Fruit fly (Drosophila melanogaster): ENCODE data around the gene simj.

DNA sequence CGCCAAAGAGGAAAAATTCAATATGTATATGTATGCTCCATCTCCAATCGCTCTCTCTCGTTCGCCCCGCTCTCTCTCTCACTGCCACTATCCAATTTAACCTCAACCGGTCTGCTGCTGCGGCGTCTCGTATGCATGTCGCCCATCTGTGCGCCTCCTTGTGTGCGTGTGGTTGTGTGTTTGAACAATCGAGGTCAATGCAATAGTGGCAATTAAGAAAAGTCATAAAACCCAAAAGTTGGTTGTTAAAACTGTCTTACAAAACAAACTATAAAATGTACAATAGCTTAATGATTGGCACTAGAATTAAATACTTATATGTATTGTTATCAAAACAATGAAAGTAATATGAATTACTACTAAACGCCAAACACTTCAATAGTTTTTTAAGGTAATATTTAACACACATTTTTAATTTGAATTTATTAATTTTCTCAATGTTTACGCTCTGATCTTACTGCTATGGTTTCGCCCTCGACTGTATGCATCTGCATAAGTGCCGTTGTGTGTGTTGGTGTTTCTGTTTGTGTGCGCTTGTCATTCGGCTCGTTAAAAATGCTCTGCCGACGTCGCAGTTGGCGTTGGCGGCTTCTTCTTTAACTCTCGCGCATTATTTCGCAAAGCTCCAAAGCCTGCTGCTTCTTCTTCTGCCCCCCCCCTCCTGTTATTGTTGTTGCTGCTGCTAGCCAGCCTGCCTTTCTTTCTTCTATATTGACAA lies 1.1 kb downstream of the simj start:
- no peak for TF ChIP-seq ttk (optimal IDR thresholded peaks at IDR 0.05)
- TF ChIP-seq psq (optimal IDR thresholded peaks at IDR 0.05) = no peak
- no peak for TF ChIP-seq h (optimal IDR thresholded peaks at IDR 0.05)
- no peak for TF ChIP-seq Myc (optimal IDR thresholded peaks at IDR 0.05)
- TF ChIP-seq Sin3A (optimal IDR thresholded peaks at IDR 0.05) = no peak
- TF ChIP-seq insv (optimal IDR thresholded peaks at IDR 0.05) = no peak
